Fruit fly (Drosophila melanogaster) whole organism, embryonic: ENCODE measurements around the gene Nulp1.

ENCODE experiments used
- B-H2 ChIP-seq: fragments of 200-800 bp; sonication (Bioruptor generic); optimal IDR thresholded peaks from 2 replicates; lab custom pipeline; 2018; ENCODE audit warnings: missing biosample characterization, mild to moderate bottlenecking, missing genetic modification characterization
- Bgb ChIP-seq: fragments of 200-800 bp; sonication (Bioruptor generic); IDR thresholded peaks from 2 replicates; pipeline ENCODE4 v1.3.6; 2022; ENCODE audit warnings: missing biosample characterization, missing genetic modification characterization; ENCODE audit not compliant: partially characterized antibody
- CG10274 ChIP-seq: fragments of 200-800 bp; sonication (Bioruptor generic); optimal IDR thresholded peaks from 3 replicates; lab custom pipeline; 2017; ENCODE audit warnings: missing biosample characterization, mild to moderate bottlenecking, missing genetic modification characterization
- CG11504 ChIP-seq: fragments of 200-800 bp; sonication (Bioruptor generic); optimal IDR thresholded peaks from 3 replicates; lab custom pipeline; 2019; ENCODE audit warnings: missing biosample characterization, mild to moderate bottlenecking, missing genetic modification characterization, moderate library complexity
- CG11696 ChIP-seq: fragments of 200-800 bp; sonication (Bioruptor generic); IDR thresholded peaks from 2 replicates; pipeline ENCODE4 v1.3.6; 2022; ENCODE audit warnings: missing biosample characterization, missing genetic modification characterization
- CG12299 ChIP-seq: fragments of 200-800 bp; sonication (Bioruptor generic); optimal IDR thresholded peaks from 2 replicates; lab custom pipeline; 2018; ENCODE audit warnings: missing biosample characterization, mild to moderate bottlenecking, missing genetic modification characterization
- CG12942 ChIP-seq: fragments of 200-800 bp; sonication (Bioruptor generic); optimal IDR thresholded peaks from 3 replicates; lab custom pipeline; 2016; ENCODE audit warnings: missing biosample characterization, missing genetic modification characterization
- CG14441 ChIP-seq: fragments of 200-800 bp; sonication (Bioruptor generic); IDR thresholded peaks from 2 replicates; pipeline ENCODE4 v1.3.6; 2022; ENCODE audit warnings: missing biosample characterization, missing genetic modification characterization
- CG1529 ChIP-seq: fragments of 200-800 bp; sonication (Bioruptor generic); optimal IDR thresholded peaks from 3 replicates; lab custom pipeline; 2018; ENCODE audit warnings: missing biosample characterization, missing genetic modification characterization
- CG16779 ChIP-seq: fragments of 200-800 bp; sonication (Bioruptor generic); IDR thresholded peaks from 2 replicates; pipeline ENCODE4 v1.3.6; 2022; ENCODE audit warnings: missing biosample characterization, missing genetic modification characterization
- CG17829 ChIP-seq: fragments of 200-800 bp; optimal IDR thresholded peaks from 2 replicates; lab custom pipeline; 2019; ENCODE audit warnings: missing biosample characterization, mild to moderate bottlenecking, missing genetic modification characterization, moderate library complexity
- CG2120 ChIP-seq: fragments of 200-800 bp; sonication (Bioruptor generic); optimal IDR thresholded peaks from 3 replicates; lab custom pipeline; 2016; ENCODE audit warnings: missing biosample characterization, missing genetic modification characterization
- CG6272 ChIP-seq: fragments of 200-800 bp; sonication (Bioruptor generic); IDR thresholded peaks from 2 replicates; pipeline ENCODE4 v1.3.6; 2022; ENCODE audit warnings: missing biosample characterization, missing genetic modification characterization
- CG6791 ChIP-seq: fragments of 200-800 bp; sonication (Bioruptor generic); IDR thresholded peaks from 3 replicates; pipeline ENCODE4 v1.3.6; 2022; ENCODE audit warnings: missing biosample characterization, missing genetic modification characterization; ENCODE audit not compliant: partially characterized antibody
- CG8944 ChIP-seq: fragments of 200-800 bp; sonication (Bioruptor generic); optimal IDR thresholded peaks from 3 replicates; lab custom pipeline; 2016; ENCODE audit warnings: missing biosample characterization, missing genetic modification characterization
- CG9437 ChIP-seq: fragments of 200-800 bp; sonication (Bioruptor generic); optimal IDR thresholded peaks from 2 replicates; lab custom pipeline; 2018; ENCODE audit warnings: missing biosample characterization, mild to moderate bottlenecking, missing genetic modification characterization
- CG9876 ChIP-seq: fragments of 200-800 bp; sonication (Bioruptor generic); optimal IDR thresholded peaks from 2 replicates; lab custom pipeline; 2016; ENCODE audit warnings: missing biosample characterization, missing genetic modification characterization
- CHES-1-like ChIP-seq: fragments of 200-800 bp; sonication (Bioruptor generic); optimal IDR thresholded peaks from 2 replicates; lab custom pipeline; 2016; ENCODE audit warnings: missing biosample characterization, missing genetic modification characterization
- D19A ChIP-seq: fragments of 200-800 bp; optimal IDR thresholded peaks from 3 replicates; lab custom pipeline; 2019; ENCODE audit warnings: missing biosample characterization, mild to moderate bottlenecking, missing genetic modification characterization, moderate library complexity
- D19B ChIP-seq: fragments of 200-800 bp; sonication (Bioruptor generic); optimal IDR thresholded peaks from 2 replicates; lab custom pipeline; 2017; ENCODE audit warnings: missing biosample characterization, mild to moderate bottlenecking, missing genetic modification characterization
- Deaf1 ChIP-seq: fragments of 200-800 bp; optimal IDR thresholded peaks from 3 replicates; lab custom pipeline; 2019; ENCODE audit warnings: missing biosample characterization, mild to moderate bottlenecking, missing genetic modification characterization, moderate library complexity
- Dek ChIP-seq: fragments of 200-800 bp; sonication (Bioruptor generic); optimal IDR thresholded peaks from 3 replicates; lab custom pipeline; 2019; ENCODE audit warnings: missing biosample characterization, mild to moderate bottlenecking, missing genetic modification characterization, moderate library complexity
- Drgx ChIP-seq: fragments of 200-800 bp; sonication (Bioruptor generic); IDR thresholded peaks from 2 replicates; pipeline ENCODE4 v1.3.6; 2022; ENCODE audit warnings: missing biosample characterization, missing genetic modification characterization
- Elba2 ChIP-seq: fragments of 200-800 bp; sonication (Bioruptor generic); optimal IDR thresholded peaks from 3 replicates; lab custom pipeline; 2016; ENCODE audit warnings: missing biosample characterization, missing genetic modification characterization
- Ets97D ChIP-seq: fragments of 200-800 bp; sonication (Bioruptor generic); optimal IDR thresholded peaks from 3 replicates; lab custom pipeline; 2016; ENCODE audit warnings: missing biosample characterization, missing genetic modification characterization
- Fer1 ChIP-seq: fragments of 200-800 bp; sonication (Bioruptor generic); optimal IDR thresholded peaks from 2 replicates; lab custom pipeline; 2017; ENCODE audit warnings: missing biosample characterization, mild to moderate bottlenecking, missing genetic modification characterization
- HLH4C ChIP-seq: fragments of 200-800 bp; sonication (Bioruptor generic); IDR thresholded peaks from 3 replicates; pipeline ENCODE4 v1.3.6; 2022; ENCODE audit warnings: missing biosample characterization, missing genetic modification characterization; ENCODE audit not compliant: partially characterized antibody
- Kr ChIP-seq: fragments of 200-800 bp; sonication (Bioruptor generic); optimal IDR thresholded peaks from 2 replicates; lab custom pipeline; 2017; ENCODE audit warnings: missing biosample characterization, mild to moderate bottlenecking, missing genetic modification characterization
- Max ChIP-seq: fragments of 200-800 bp; sonication (Bioruptor generic); optimal IDR thresholded peaks from 2 replicates; lab custom pipeline; 2016; ENCODE audit warnings: missing biosample characterization, mild to moderate bottlenecking, missing genetic modification characterization
- Myb ChIP-seq: fragments of 200-800 bp; sonication (Bioruptor generic); optimal IDR thresholded peaks from 2 replicates; lab custom pipeline; 2016; ENCODE audit warnings: missing biosample characterization, missing genetic modification characterization
- NC2β ChIP-seq: fragments of 200-800 bp; sonication (Bioruptor generic); optimal IDR thresholded peaks from 2 replicates; lab custom pipeline; 2016; ENCODE audit warnings: missing biosample characterization, missing genetic modification characterization
- Oli ChIP-seq: fragments of 200-800 bp; sonication (Bioruptor generic); optimal IDR thresholded peaks from 2 replicates; lab custom pipeline; 2018; ENCODE audit warnings: missing biosample characterization, mild to moderate bottlenecking, missing genetic modification characterization, moderate library complexity
- Sry-β ChIP-seq: fragments of 200-800 bp; sonication (Bioruptor generic); optimal IDR thresholded peaks from 2 replicates; lab custom pipeline; 2018; ENCODE audit warnings: missing biosample characterization, mild to moderate bottlenecking, missing genetic modification characterization, moderate library complexity
- Tbp ChIP-seq: fragments of >200 bp; optimal IDR thresholded peaks from 2 replicates; lab custom pipeline; 2018; ENCODE audit warnings: missing biosample characterization, missing genetic modification characterization
- Usf ChIP-seq: fragments of 200-800 bp; sonication (Bioruptor generic); optimal IDR thresholded peaks from 2 replicates; lab custom pipeline; 2017; ENCODE audit warnings: missing genotype, missing biosample characterization, missing genetic modification characterization
- bowl ChIP-seq: fragments of 200-800 bp; sonication (Bioruptor generic); IDR thresholded peaks from 2 replicates; pipeline ENCODE4 v1.3.6; 2022; ENCODE audit warnings: missing biosample characterization, missing genetic modification characterization
- chn ChIP-seq: fragments of 200-800 bp; sonication (Bioruptor generic); optimal IDR thresholded peaks from 2 replicates; lab custom pipeline; 2016; ENCODE audit warnings: missing biosample characterization, missing genetic modification characterization
- eyg ChIP-seq: fragments of 200-800 bp; sonication (Bioruptor generic); optimal IDR thresholded peaks from 3 replicates; lab custom pipeline; 2016; ENCODE audit warnings: missing biosample characterization, missing genetic modification characterization
- fd102C ChIP-seq: fragments of 200-800 bp; sonication (Bioruptor generic); optimal IDR thresholded peaks from 2 replicates; lab custom pipeline; 2018; ENCODE audit warnings: missing biosample characterization, mild to moderate bottlenecking, missing genetic modification characterization, moderate library complexity
- fru ChIP-seq: fragments of >200 bp; optimal IDR thresholded peaks from 2 replicates; lab custom pipeline; 2017
- gem ChIP-seq: fragments of 200-800 bp; sonication (Bioruptor generic); optimal IDR thresholded peaks from 2 replicates; lab custom pipeline; 2019; ENCODE audit warnings: missing biosample characterization, mild to moderate bottlenecking, missing genetic modification characterization, moderate library complexity
- gro ChIP-seq: fragments of 200-800 bp; sonication (Bioruptor generic); optimal IDR thresholded peaks from 2 replicates; lab custom pipeline; 2016; ENCODE audit warnings: missing biosample characterization, missing genetic modification characterization
- gsb ChIP-seq: fragments of 200-800 bp; sonication (Bioruptor generic); IDR thresholded peaks from 2 replicates; pipeline ENCODE4 v1.3.6; 2022; ENCODE audit warnings: missing biosample characterization, missing genetic modification characterization
- gt ChIP-seq: fragments of 200-800 bp; sonication (Bioruptor generic); IDR thresholded peaks from 2 replicates; pipeline ENCODE4 v1.3.6; 2022; ENCODE audit warnings: missing biosample characterization, missing genetic modification characterization
- lola ChIP-seq, 3 experiments: fragments of >200 bp in 2 of 3; fragments of 200-800 bp in 1 of 3; sonication (Bioruptor generic) in 1 of 3; optimal IDR thresholded peaks; 2 replicates each; lab custom pipeline; 2017 to 2019; ENCODE audit warnings: missing biosample characterization in 3 of 3, missing genetic modification characterization in 3 of 3, mild to moderate bottlenecking in 1 of 3, moderate library complexity in 1 of 3
- nom ChIP-seq: fragments of 200-800 bp; sonication (Bioruptor generic); optimal IDR thresholded peaks from 2 replicates; lab custom pipeline; 2017; ENCODE audit warnings: missing biosample characterization, missing genetic modification characterization, mild to moderate bottlenecking, moderate library complexity, missing genetic modification reagents
- oc ChIP-seq: fragments of 200-800 bp; sonication (Bioruptor generic); optimal IDR thresholded peaks from 2 replicates; lab custom pipeline; 2018; ENCODE audit warnings: missing biosample characterization, mild to moderate bottlenecking, missing genetic modification characterization, moderate library complexity
- ro ChIP-seq: fragments of 200-800 bp; sonication (Bioruptor generic); IDR thresholded peaks from 2 replicates; pipeline ENCODE4 v1.3.6; 2022; ENCODE audit warnings: missing biosample characterization, missing genetic modification characterization
- slp2 ChIP-seq: fragments of 200-800 bp; sonication (Bioruptor generic); optimal IDR thresholded peaks from 2 replicates; lab custom pipeline; 2016; ENCODE audit warnings: missing biosample characterization, missing genetic modification characterization
- sug ChIP-seq: fragments of 200-800 bp; optimal IDR thresholded peaks from 2 replicates; lab custom pipeline; 2019; ENCODE audit warnings: missing biosample characterization, mild to moderate bottlenecking, missing genetic modification characterization, moderate library complexity
- tll ChIP-seq, 2 experiments: fragments of 200-800 bp in 1 of 2; fragments of >200 bp in 1 of 2; sonication (Bioruptor generic) in 1 of 2; optimal IDR thresholded peaks; 2 replicates each; lab custom pipeline; 2017 to 2019; ENCODE audit warnings: missing biosample characterization in 2 of 2, missing genetic modification characterization in 2 of 2, mild to moderate bottlenecking in 1 of 2, moderate library complexity in 1 of 2
- tna ChIP-seq: fragments of 200-800 bp; sonication (Bioruptor generic); IDR thresholded peaks from 2 replicates; pipeline ENCODE4 v1.3.6; 2022; ENCODE audit warnings: missing biosample characterization, missing genetic modification characterization; ENCODE audit not compliant: partially characterized antibody

The Nulp1 gene

dm6 chr3L:8121590-8121989 lies 11.4 kb downstream of the Nulp1 start, which contains the start of gene ldbr (continued):
- no peak for TF ChIP-seq bowl
- peak; percentile 76 for TF ChIP-seq HLH4C (GFP tag; lab: Robert Waterston, UW)
- no peak for TF ChIP-seq gsb (GFP tag; lab: Robert Waterston, UW)
- peak; percentile 41; the same call in 1 of the 2 replicates for TF ChIP-seq tna (GFP tag; lab: Robert Waterston, UW)
- no peak for TF ChIP-seq Deaf1 (tag; lab: Kevin White, UChicago)
- TF ChIP-seq Kr (GFP tag; lab: Kevin White, UChicago): no peak
- TF ChIP-seq Oli (tag; lab: Kevin White, UChicago): no peak
- TF ChIP-seq slp2 (GFP tag; lab: Kevin White, UChicago): no peak
- TF ChIP-seq CG6272 (GFP tag; lab: Robert Waterston, UW): no peak
- no peak for TF ChIP-seq CG11504 (tag; lab: Kevin White, UChicago)
- no peak for TF ChIP-seq CG11696 (GFP tag; lab: Robert Waterston, UW)
- TF ChIP-seq fru: no peak
- TF ChIP-seq Sry-β: no peak
- no peak for TF ChIP-seq chn (GFP tag; lab: Kevin White, UChicago)
- TF ChIP-seq Bgb (GFP tag; lab: Robert Waterston, UW): peak; percentile 56
- no peak for TF ChIP-seq gro (GFP tag; lab: Kevin White, UChicago)
- TF ChIP-seq gem (tag; lab: Kevin White, UChicago): no peak
- no peak for TF ChIP-seq tll (GFP tag; optimal IDR thresholded peaks at IDR 0.05; lab: Kevin White, UChicago)
- no peak for TF ChIP-seq CHES-1-like
- no peak for TF ChIP-seq CG16779 (GFP tag; lab: Robert Waterston, UW)
- no peak for TF ChIP-seq D19A
- TF ChIP-seq lola (GFP tag; optimal IDR thresholded peaks at IDR 0.05; lab: Kevin White, UChicago): no peak
- TF ChIP-seq CG9437: no peak
- peak; percentile 64 for TF ChIP-seq B-H2 (GFP tag; lab: Kevin White, UChicago)
- TF ChIP-seq Fer1 (GFP tag; lab: Kevin White, UChicago): peak; percentile 56
- TF ChIP-seq CG1529 (GFP tag; lab: Kevin White, UChicago): no peak
- no peak for TF ChIP-seq NC2β (GFP tag; lab: Kevin White, UChicago)
- TF ChIP-seq Drgx (GFP tag; lab: Robert Waterston, UW): no peak
- no peak for TF ChIP-seq Elba2 (GFP tag; lab: Kevin White, UChicago)
- TF ChIP-seq gt (GFP tag; lab: Robert Waterston, UW): no peak
- no peak for TF ChIP-seq Dek (tag; lab: Kevin White, UChicago)
- TF ChIP-seq CG9876 (GFP tag; lab: Kevin White, UChicago): no peak
- no peak for TF ChIP-seq CG8944
- TF ChIP-seq CG2120: peak; percentile 10
- no peak for TF ChIP-seq Max (GFP tag; lab: Kevin White, UChicago)
- no peak for TF ChIP-seq CG12942 (GFP tag; lab: Kevin White, UChicago)
- TF ChIP-seq nom: no peak
- no peak for TF ChIP-seq D19B
- peak; percentile 57; the same call in 2 of the 3 replicates for TF ChIP-seq CG6791 (GFP tag; lab: Robert Waterston, UW)
- no peak for TF ChIP-seq ro (GFP tag; lab: Robert Waterston, UW)
- peak; percentile 34 for TF ChIP-seq sug (tag; lab: Kevin White, UChicago)
- no peak for TF ChIP-seq Myb (GFP tag; lab: Kevin White, UChicago)
- no peak for TF ChIP-seq CG10274 (GFP tag; lab: Kevin White, UChicago)
- TF ChIP-seq Ets97D (GFP tag; lab: Kevin White, UChicago): peak; percentile 69
- TF ChIP-seq Tbp (GFP tag; lab: Kevin White, UChicago): no peak
- no peak for TF ChIP-seq CG17829 (tag; lab: Kevin White, UChicago)
- no peak for TF ChIP-seq eyg (GFP tag; lab: Kevin White, UChicago)
- no peak for TF ChIP-seq fd102C (GFP tag; lab: Kevin White, UChicago)
- TF ChIP-seq CG12299: no peak
- no peak for TF ChIP-seq oc (tag; lab: Kevin White, UChicago)
- no peak for TF ChIP-seq CG14441 (GFP tag; lab: Robert Waterston, UW)
- no peak for TF ChIP-seq Usf (GFP tag; lab: Kevin White, UChicago)
